Worm (Caenorhabditis elegans): ENCODE data around the gene col-115.

DNA sequence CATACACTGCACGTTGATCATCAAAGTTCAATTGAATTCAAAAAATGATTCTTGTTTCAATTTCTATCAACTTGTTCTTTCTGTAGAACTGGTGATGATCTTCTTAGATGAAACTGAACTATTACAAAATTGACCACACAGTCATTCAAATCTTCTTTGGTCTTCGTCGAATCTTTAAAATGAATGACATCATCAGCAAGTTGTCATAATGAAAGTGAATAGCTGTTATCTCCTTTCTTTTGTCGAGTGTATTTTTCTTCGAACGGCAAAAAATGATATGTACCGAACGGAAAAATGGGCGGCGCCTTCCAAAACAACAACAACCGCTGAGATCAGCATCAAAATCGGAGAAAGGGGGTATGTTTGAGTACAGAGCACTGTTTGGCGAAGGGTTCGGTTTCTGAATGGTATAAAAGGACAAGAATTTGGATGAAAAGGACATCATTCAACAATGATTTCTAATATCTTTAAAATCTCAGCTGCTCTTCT is 11.0 kb upstream of the col-115 start, which contains the start of gene ora-1:
- TF ChIP-seq ama-1 (optimal IDR thresholded peaks at IDR 0.05): no peak
- TF ChIP-seq ama-1 (GFP tag; optimal IDR thresholded peaks at IDR 0.05): no peak
- no peak for TF ChIP-seq him-1 (tag; optimal IDR thresholded peaks at IDR 0.05)
- no peak for TF ChIP-seq dpl-1 (GFP tag; optimal IDR thresholded peaks at IDR 0.05)
